Worm (Caenorhabditis elegans) whole organism, late embryonic: ENCODE data around the gene tlk-1.

ENCODE experiments used
- ahr-1 ChIP-seq: sonication (generic microtip); optimal IDR thresholded peaks from 2 replicates; lab custom pipeline; 2016; ENCODE audit warnings: missing genetic modification characterization, missing compliant biosample characterization
- ama-1 ChIP-seq: fragments of 150-350 bp; optimal IDR thresholded peaks from 2 replicates; lab custom pipeline; 2014
- dve-1 ChIP-seq: sonication (generic microtip); optimal IDR thresholded peaks from 2 replicates; lab custom pipeline; 2017; ENCODE audit warnings: antibody characterized with exemption, mild to moderate bottlenecking, missing genetic modification characterization, missing compliant biosample characterization
- elt-4 ChIP-seq: sonication (generic microtip); optimal IDR thresholded peaks from 2 replicates; lab custom pipeline; 2016; ENCODE audit warnings: missing genetic modification characterization, missing compliant biosample characterization
- fkh-10 ChIP-seq: fragments of 150-350 bp; optimal IDR thresholded peaks from 2 replicates; lab custom pipeline; 2014; ENCODE audit warnings: missing biosample characterization, missing genetic modification reagents, missing genetic modification characterization
- hlh-30 ChIP-seq: sonication (generic microtip); optimal IDR thresholded peaks from 2 replicates; lab custom pipeline; 2017; ENCODE audit warnings: antibody characterized with exemption, missing genetic modification characterization, missing compliant biosample characterization; ENCODE audit not compliant: insufficient read depth
- lin-11 ChIP-seq: fragments of 200-800 bp; sonication (Bioruptor generic); optimal IDR thresholded peaks from 2 replicates; lab custom pipeline; 2018; ENCODE audit warnings: mild to moderate bottlenecking, missing genetic modification characterization, missing compliant biosample characterization
- madf-2 ChIP-seq: sonication (generic microtip); optimal IDR thresholded peaks from 2 replicates; lab custom pipeline; 2017; ENCODE audit warnings: missing genetic modification characterization, missing compliant biosample characterization
- pha-4 ChIP-seq: fragments of 150-350 bp; optimal IDR thresholded peaks from 2 replicates; lab custom pipeline; 2018; ENCODE audit warnings: missing biosample characterization, missing genetic modification reagents, missing genetic modification characterization
- sox-2 ChIP-seq: fragments of 200-800 bp; sonication (Bioruptor generic); IDR thresholded peaks from 2 replicates; pipeline ENCODE4 v1.3.6; 2022; ENCODE audit warnings: missing genetic modification reagents, missing genetic modification characterization, missing compliant biosample characterization
- tbx-2 ChIP-seq: sonication (generic microtip); optimal IDR thresholded peaks from 2 replicates; lab custom pipeline; 2016; ENCODE audit warnings: missing genetic modification characterization, missing compliant biosample characterization
- unc-3 ChIP-seq, 2 experiments: fragments of 200-800 bp in 1 of 2; sonication (Bioruptor generic) in 1 of 2; sonication (generic microtip) in 1 of 2; conservative IDR thresholded peaks in 1 of 2; optimal IDR thresholded peaks in 1 of 2; 2 replicates each; pipeline versions ENCODE4 v1.3.6 to Lab custom; 2016 to 2022; ENCODE audit warnings: missing compliant biosample characterization in 2 of 2, missing genetic modification characterization in 2 of 2, missing genetic modification reagents in 1 of 2

ce11 chrIII:9665490-9666179, 34.0 kb upstream of the tlk-1 start:
- TF ChIP-seq ama-1 (lab: Kevin White, UChicago) (no peak), dve-1 (no peak), lin-11 (tag; lab: Kevin White, UChicago) (no peak), unc-3 (GFP tag; conservative IDR thresholded peaks at IDR 0.05; lab: Robert Waterston, UW) (no peak), unc-3 (tag; optimal IDR thresholded peaks at IDR 0.05; lab: Kevin White, UChicago) (no peak), hlh-30 (tag; lab: Kevin White, UChicago) (no peak), pha-4 (no peak), elt-4 (tag; lab: Kevin White, UChicago) (no peak), madf-2 (tag; lab: Kevin White, UChicago) (no peak), tbx-2 (tag; lab: Kevin White, UChicago) (no peak), ahr-1 (no peak), fkh-10 (GFP tag; lab: Kevin White, UChicago) (no peak), sox-2 (GFP tag; lab: Robert Waterston, UW) (no peak)
